Fruit fly (Drosophila melanogaster): ENCODE results near the gene Grip.

The Grip gene

dm6 chrX:5965517-5966397, at the start of gene Grip (continued):
- peak; percentile 62 for TF ChIP-seq slbo (GFP tag; IDR thresholded peaks at IDR 0.05)
- no peak for TF ChIP-seq gt (GFP tag; IDR thresholded peaks at IDR 0.05)
- TF ChIP-seq CoRest (tag; optimal IDR thresholded peaks at IDR 0.05), result peak; percentile 62
- peak; percentile 68 for TF ChIP-seq BEAF-32 (GFP tag; optimal IDR thresholded peaks at IDR 0.05)
- peak; percentile 7 for TF ChIP-seq CG12299 (tag; optimal IDR thresholded peaks at IDR 0.05)
- peak; percentile 60; the same call in 1 of the 3 replicates for TF ChIP-seq HLH4C (GFP tag; IDR thresholded peaks at IDR 0.05; ENCODE audit: partially characterized antibody)
- no peak for TF ChIP-seq CG1602 (GFP tag; optimal IDR thresholded peaks at IDR 0.05)
- peak; percentile 62 for TF ChIP-seq Jarid2 (GFP tag; optimal IDR thresholded peaks at IDR 0.05)
- TF ChIP-seq CG2129 (GFP tag; IDR thresholded peaks at IDR 0.05; ENCODE audit: partially characterized antibody), result peak; percentile 37; the same call in 1 of the 2 replicates
- TF ChIP-seq CG14710 (tag; optimal IDR thresholded peaks at IDR 0.05), result peak; percentile 71

DNA sequence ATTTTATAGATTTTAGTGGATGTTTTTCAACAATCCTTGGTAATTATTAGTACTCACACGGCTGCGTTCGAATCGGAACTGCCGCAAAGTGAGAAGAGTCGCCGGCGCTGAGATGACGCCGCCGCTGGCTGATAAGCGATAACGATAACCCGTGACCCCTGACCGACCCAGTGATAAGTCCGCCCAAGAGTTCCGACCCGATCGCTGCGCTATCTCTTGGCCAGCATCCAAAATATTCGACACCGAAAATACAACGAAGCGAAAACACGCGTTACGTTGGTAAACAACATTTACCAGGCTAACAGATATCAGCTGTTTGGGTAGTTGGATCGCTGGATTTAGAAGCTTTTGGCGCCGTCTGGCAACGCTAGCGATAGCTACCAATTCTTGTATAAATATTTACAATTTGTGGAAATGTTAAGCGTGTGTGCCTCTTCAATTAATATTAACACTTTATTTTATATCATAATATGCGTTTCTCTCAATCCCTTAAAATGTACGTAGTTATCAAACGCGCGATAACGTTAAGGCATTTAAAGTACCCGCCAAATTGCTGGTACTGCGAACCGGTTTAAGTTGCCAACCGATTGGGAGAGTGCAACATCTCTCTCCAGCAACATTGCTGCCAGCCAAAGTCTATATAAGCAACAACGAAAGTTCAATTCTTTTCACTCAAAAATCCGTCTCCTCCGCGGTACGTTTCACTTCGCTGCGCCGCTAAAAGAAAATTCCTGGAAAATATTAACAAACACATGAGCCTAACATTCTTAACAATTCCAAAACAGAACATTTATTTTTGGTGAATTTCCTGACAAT, 49.4 kb upstream of the Grip start, which contains the start of the genes Shmt and CG3726:
TSS of gene Shmt (minus strand) at position 304 of the 816 bp plus-strand sequence.
TSS of gene CG3726 (plus strand) at position 604 of the 816 bp plus-strand sequence.
- TF ChIP-seq tin (GFP tag; optimal IDR thresholded peaks at IDR 0.05) (no peak), klu (GFP tag; IDR thresholded peaks at IDR 0.05) (no peak), ci (GFP tag; IDR thresholded peaks at IDR 0.05) (no peak), Bgb (GFP tag; IDR thresholded peaks at IDR 0.05; ENCODE audit: partially characterized antibody) (peak; percentile 34; the same call in 1 of the 2 replicates), Sin3A (optimal IDR thresholded peaks at IDR 0.05) (peak; percentile 4), lilli (GFP tag; optimal IDR thresholded peaks at IDR 0.05) (no peak), CG1233 (GFP tag; optimal IDR thresholded peaks at IDR 0.05) (peak; percentile 20), CG6254 (GFP tag; optimal IDR thresholded peaks at IDR 0.05) (no peak), gro (GFP tag; optimal IDR thresholded peaks at IDR 0.05) (no peak), emc (GFP tag; optimal IDR thresholded peaks at IDR 0.05) (no peak), gfzf (GFP tag; optimal IDR thresholded peaks at IDR 0.05) (no peak), her (GFP tag; optimal IDR thresholded peaks at IDR 0.05) (peak; percentile 37), CG10274 (GFP tag; optimal IDR thresholded peaks at IDR 0.05) (no peak), zen (tag; optimal IDR thresholded peaks at IDR 0.05) (no peak), CG9797 (GFP tag; optimal IDR thresholded peaks at IDR 0.05) (no peak), CG10959 (GFP tag; IDR thresholded peaks at IDR 0.05) (no peak), TFAM (GFP tag; optimal IDR thresholded peaks at IDR 0.05) (no peak), toy (GFP tag; IDR thresholded peaks at IDR 0.05) (no peak), dpn (GFP tag; optimal IDR thresholded peaks at IDR 0.05) (no peak), nom (GFP tag; optimal IDR thresholded peaks at IDR 0.05) (peak; percentile 57), Pdp1 (GFP tag; optimal IDR thresholded peaks at IDR 0.05) (peak in 1 of 2 experiments; percentile 13), ham (GFP tag; IDR thresholded peaks at IDR 0.05) (no peak), fd102C (GFP tag; optimal IDR thresholded peaks at IDR 0.05) (no peak), Doc3 (GFP tag; IDR thresholded peaks at IDR 0.05; ENCODE audit: partially characterized antibody) (no peak), cwo (GFP tag; optimal IDR thresholded peaks at IDR 0.05) (no peak), sc (optimal IDR thresholded peaks at IDR 0.05) (no peak), sc (GFP tag; optimal IDR thresholded peaks at IDR 0.05) (no peak), CG11456 (GFP tag; IDR thresholded peaks at IDR 0.05) (no peak), az2 (GFP tag; optimal IDR thresholded peaks at IDR 0.05) (no peak), CG8944 (GFP tag; optimal IDR thresholded peaks at IDR 0.05) (no peak), CG4328 (GFP tag; optimal IDR thresholded peaks at IDR 0.05) (no peak), Hey (tag; optimal IDR thresholded peaks at IDR 0.05) (no peak), hkb (optimal IDR thresholded peaks at IDR 0.05) (peak; percentile 1), hkb (GFP tag; IDR thresholded peaks at IDR 0.05) (no peak), MESR4 (GFP tag; optimal IDR thresholded peaks at IDR 0.05) (no peak), Hmx (GFP tag; optimal IDR thresholded peaks at IDR 0.05) (no peak), ab (GFP tag; optimal IDR thresholded peaks at IDR 0.05) (no peak)
